Fruit fly (Drosophila melanogaster): Measurements from ENCODE around the gene CG6048.

- TF ChIP-seq psq (GFP tag; optimal IDR thresholded peaks at IDR 0.05): no peak
- no peak for TF ChIP-seq Rel (GFP tag; optimal IDR thresholded peaks at IDR 0.05)
- TF ChIP-seq Rel (tag; optimal IDR thresholded peaks at IDR 0.05): peak; percentile 52
- TF ChIP-seq tai (GFP tag; optimal IDR thresholded peaks at IDR 0.05): no peak
- TF ChIP-seq Dfd (GFP tag; optimal IDR thresholded peaks at IDR 0.05): no peak
- TF ChIP-seq lola (GFP tag; optimal IDR thresholded peaks at IDR 0.05): no peak
- TF ChIP-seq OdsH (GFP tag; optimal IDR thresholded peaks at IDR 0.05): no peak
- no peak for TF ChIP-seq Myc (optimal IDR thresholded peaks at IDR 0.05)
- no peak for TF ChIP-seq CrebA (GFP tag; optimal IDR thresholded peaks at IDR 0.05; ENCODE audit: borderline replicate concordance)
- TF ChIP-seq h (GFP tag; optimal IDR thresholded peaks at IDR 0.05): no peak
- TF ChIP-seq sage (GFP tag; optimal IDR thresholded peaks at IDR 0.05): no peak
- TF ChIP-seq Hnf4 (GFP tag; optimal IDR thresholded peaks at IDR 0.05): no peak
- TF ChIP-seq sv (GFP tag; optimal IDR thresholded peaks at IDR 0.05): no peak
- no peak for TF ChIP-seq Sp1 (GFP tag; optimal IDR thresholded peaks at IDR 0.05)
Observed at dm6 chrX:5902701-5903100, 49.7 kb upstream of the CG6048 start.

All from whole organism, wandering third instar larva.